Fruit fly (Drosophila melanogaster) whole organism, embryonic: ENCODE data around the gene AstA.

Experiments
- B-H1 ChIP-seq: fragments of 200-800 bp; sonication (Bioruptor generic); IDR thresholded peaks from 3 replicates; pipeline ENCODE4 v1.3.6; 2022; ENCODE audit warnings: missing biosample characterization, missing genetic modification characterization
- CG1233 ChIP-seq: fragments of 200-800 bp; sonication (Bioruptor generic); optimal IDR thresholded peaks from 4 replicates; lab custom pipeline; 2018; ENCODE audit warnings: missing biosample characterization, mild to moderate bottlenecking, missing genetic modification characterization
- CG15011 ChIP-seq: fragments of 200-800 bp; sonication (Bioruptor generic); optimal IDR thresholded peaks from 3 replicates; lab custom pipeline; 2018; ENCODE audit warnings: missing biosample characterization, mild to moderate bottlenecking, missing genetic modification characterization
- CG16863 ChIP-seq: fragments of 200-800 bp; sonication (Bioruptor generic); optimal IDR thresholded peaks from 3 replicates; lab custom pipeline; 2016; ENCODE audit warnings: missing biosample characterization, missing genetic modification characterization
- CG17359 ChIP-seq: fragments of 200-800 bp; sonication (Bioruptor generic); optimal IDR thresholded peaks from 3 replicates; lab custom pipeline; 2018; ENCODE audit warnings: missing biosample characterization, mild to moderate bottlenecking, missing genetic modification characterization, moderate library complexity
- CG17361 ChIP-seq: fragments of 200-800 bp; sonication (Bioruptor generic); IDR thresholded peaks from 3 replicates; pipeline ENCODE4 v1.3.6; 2022; ENCODE audit warnings: missing biosample characterization, missing genetic modification characterization
- CG17385 ChIP-seq: fragments of 200-800 bp; sonication (Bioruptor generic); optimal IDR thresholded peaks from 3 replicates; lab custom pipeline; 2018; ENCODE audit warnings: missing biosample characterization, mild to moderate bottlenecking, missing genetic modification characterization
- CG1792 ChIP-seq: fragments of 200-800 bp; sonication (Bioruptor generic); optimal IDR thresholded peaks from 2 replicates; lab custom pipeline; 2016; ENCODE audit warnings: missing biosample characterization, missing genetic modification characterization
- CG2129 ChIP-seq: fragments of 200-800 bp; sonication (Bioruptor generic); IDR thresholded peaks from 2 replicates; pipeline ENCODE4 v1.3.6; 2022; ENCODE audit warnings: missing biosample characterization, missing genetic modification characterization; ENCODE audit not compliant: partially characterized antibody
- CG4404 ChIP-seq: fragments of 200-800 bp; sonication (Bioruptor generic); IDR thresholded peaks from 2 replicates; pipeline ENCODE4 v1.3.6; 2022; ENCODE audit warnings: missing biosample characterization, missing genetic modification characterization
- CG4730 ChIP-seq: fragments of 200-800 bp; sonication (Bioruptor generic); IDR thresholded peaks from 2 replicates; pipeline ENCODE4 v1.3.6; 2022; ENCODE audit warnings: missing biosample characterization, missing genetic modification characterization
- CG4820 ChIP-seq: fragments of 200-800 bp; sonication (Bioruptor generic); optimal IDR thresholded peaks from 3 replicates; lab custom pipeline; 2016; ENCODE audit warnings: missing biosample characterization, missing genetic modification characterization
- CG6791 ChIP-seq: fragments of 200-800 bp; sonication (Bioruptor generic); IDR thresholded peaks from 3 replicates; pipeline ENCODE4 v1.3.6; 2022; ENCODE audit warnings: missing biosample characterization, missing genetic modification characterization; ENCODE audit not compliant: partially characterized antibody
- CG7556 ChIP-seq: fragments of 200-800 bp; sonication (Bioruptor generic); optimal IDR thresholded peaks from 2 replicates; lab custom pipeline; 2017; ENCODE audit warnings: missing biosample characterization, mild to moderate bottlenecking, missing genetic modification characterization
- CG9437 ChIP-seq: fragments of 200-800 bp; sonication (Bioruptor generic); optimal IDR thresholded peaks from 2 replicates; lab custom pipeline; 2018; ENCODE audit warnings: missing biosample characterization, mild to moderate bottlenecking, missing genetic modification characterization
- CG9817 ChIP-seq: fragments of 200-800 bp; sonication (Bioruptor generic); optimal IDR thresholded peaks from 2 replicates; lab custom pipeline; 2018; ENCODE audit warnings: missing biosample characterization, mild to moderate bottlenecking, missing genetic modification characterization, moderate library complexity
- CkIIα-i1 ChIP-seq: fragments of 200-800 bp; sonication (Bioruptor generic); IDR thresholded peaks from 2 replicates; pipeline ENCODE4 v1.3.6; 2022; ENCODE audit warnings: missing biosample characterization, missing genetic modification characterization
- CrebB ChIP-seq: fragments of 200-800 bp; sonication (Bioruptor generic); optimal IDR thresholded peaks from 3 replicates; lab custom pipeline; 2018; ENCODE audit warnings: missing biosample characterization, mild to moderate bottlenecking, missing genetic modification characterization
- D ChIP-seq, 2 experiments: fragments of 200-800 bp in 1 of 2; fragments of >200 bp in 1 of 2; sonication (Bioruptor generic) in 1 of 2; optimal IDR thresholded peaks; 2 replicates in 1 of 2; 3 replicates in 1 of 2; lab custom pipeline; 2017; ENCODE audit warnings: mild to moderate bottlenecking in 1 of 2, missing biosample characterization in 1 of 2, missing genetic modification characterization in 1 of 2, missing genetic modification reagents in 1 of 2
- Dek ChIP-seq: fragments of 200-800 bp; sonication (Bioruptor generic); optimal IDR thresholded peaks from 3 replicates; lab custom pipeline; 2019; ENCODE audit warnings: missing biosample characterization, mild to moderate bottlenecking, missing genetic modification characterization, moderate library complexity
- Dp ChIP-seq: fragments of 200-800 bp; sonication (Bioruptor generic); optimal IDR thresholded peaks from 2 replicates; lab custom pipeline; 2018; ENCODE audit warnings: missing biosample characterization, mild to moderate bottlenecking, missing genetic modification characterization, moderate library complexity
- HHEX ChIP-seq: fragments of 200-800 bp; sonication (Bioruptor generic); optimal IDR thresholded peaks from 3 replicates; lab custom pipeline; 2017; ENCODE audit warnings: missing biosample characterization, mild to moderate bottlenecking, missing genetic modification characterization, missing genetic modification reagents
- Jarid2 ChIP-seq: fragments of 200-800 bp; sonication (Bioruptor generic); optimal IDR thresholded peaks from 3 replicates; lab custom pipeline; 2017; ENCODE audit warnings: mild to moderate bottlenecking, missing biosample characterization, missing genetic modification reagents, missing genetic modification characterization
- Lhr ChIP-seq: fragments of 200-800 bp; sonication (Bioruptor generic); optimal IDR thresholded peaks from 3 replicates; lab custom pipeline; 2017; ENCODE audit warnings: mild to moderate bottlenecking, missing biosample characterization, missing genetic modification reagents, missing genetic modification characterization
- Med ChIP-seq: fragments of 200-800 bp; sonication (Bioruptor generic); peaks from one replicate; lab custom pipeline; 2016; ENCODE audit warnings: missing biosample characterization, missing genetic modification characterization, mild to moderate bottlenecking, inconsistent platforms, moderate library complexity
- Meics ChIP-seq: fragments of 200-800 bp; sonication (Bioruptor generic); optimal IDR thresholded peaks from 2 replicates; lab custom pipeline; 2017; ENCODE audit warnings: missing biosample characterization, mild to moderate bottlenecking, missing genetic modification characterization
- Mes4 ChIP-seq: fragments of 200-800 bp; sonication (Bioruptor generic); optimal IDR thresholded peaks from 2 replicates; lab custom pipeline; 2016; ENCODE audit warnings: missing biosample characterization, missing genetic modification characterization
- NK7.1 ChIP-seq: fragments of 200-800 bp; sonication (Bioruptor generic); optimal IDR thresholded peaks from 3 replicates; lab custom pipeline; 2016; ENCODE audit warnings: missing biosample characterization, missing genetic modification characterization
- Oaz ChIP-seq: fragments of 200-800 bp; sonication (Bioruptor generic); IDR thresholded peaks from 2 replicates; pipeline ENCODE4 v1.3.6; 2022; ENCODE audit warnings: missing biosample characterization, missing genetic modification characterization
- Spps ChIP-seq: fragments of 200-800 bp; sonication (Bioruptor generic); optimal IDR thresholded peaks from 2 replicates; lab custom pipeline; 2018; ENCODE audit warnings: missing biosample characterization, mild to moderate bottlenecking, missing genetic modification characterization
- ab ChIP-seq: fragments of 200-800 bp; sonication (Bioruptor generic); optimal IDR thresholded peaks from 2 replicates; lab custom pipeline; 2016; ENCODE audit warnings: missing biosample characterization, missing genetic modification characterization
- danr ChIP-seq: fragments of 200-800 bp; sonication (Bioruptor generic); IDR thresholded peaks from 2 replicates; pipeline ENCODE4 v1.3.6; 2022; ENCODE audit warnings: missing biosample characterization, missing genetic modification characterization
- disco-r ChIP-seq: fragments of 200-800 bp; sonication (Bioruptor generic); optimal IDR thresholded peaks from 2 replicates; lab custom pipeline; 2016; ENCODE audit warnings: missing biosample characterization, missing genetic modification characterization
- dm ChIP-seq: fragments of 200-800 bp; sonication (Bioruptor generic); optimal IDR thresholded peaks from 3 replicates; lab custom pipeline; 2016; ENCODE audit warnings: missing biosample characterization, missing genetic modification characterization
- en ChIP-seq: fragments of 200-800 bp; sonication (Bioruptor generic); optimal IDR thresholded peaks from 2 replicates; lab custom pipeline; 2016; ENCODE audit warnings: missing biosample characterization, missing genetic modification characterization
- eyg ChIP-seq: fragments of 200-800 bp; sonication (Bioruptor generic); optimal IDR thresholded peaks from 3 replicates; lab custom pipeline; 2016; ENCODE audit warnings: missing biosample characterization, missing genetic modification characterization
- grau ChIP-seq: fragments of 200-800 bp; optimal IDR thresholded peaks from 3 replicates; lab custom pipeline; 2019; ENCODE audit warnings: missing biosample characterization, mild to moderate bottlenecking, missing genetic modification characterization, moderate library complexity
- gsb-n ChIP-seq: fragments of 200-800 bp; sonication (Bioruptor generic); optimal IDR thresholded peaks from 3 replicates; lab custom pipeline; 2018; ENCODE audit warnings: missing biosample characterization, mild to moderate bottlenecking, missing genetic modification characterization
- hb ChIP-seq: fragments of 200-800 bp; sonication (Bioruptor generic); IDR thresholded peaks from 3 replicates; pipeline ENCODE4 v1.3.6; 2022; ENCODE audit warnings: missing biosample characterization, missing genetic modification characterization; ENCODE audit not compliant: partially characterized antibody
- insv ChIP-seq, 2 experiments: fragments of 200-800 bp; sonication (Bioruptor generic); optimal IDR thresholded peaks; 3 replicates each; lab custom pipeline; 2016 to 2018; ENCODE audit warnings: missing biosample characterization in 2 of 2, missing genetic modification characterization in 2 of 2
- lab ChIP-seq: fragments of 200-800 bp; sonication (Bioruptor generic); optimal IDR thresholded peaks from 3 replicates; lab custom pipeline; 2017; ENCODE audit warnings: missing biosample characterization, missing genetic modification characterization, mild to moderate bottlenecking, moderate library complexity, missing genetic modification reagents
- lilli ChIP-seq: fragments of 200-800 bp; sonication (Bioruptor generic); optimal IDR thresholded peaks from 3 replicates; lab custom pipeline; 2016; ENCODE audit warnings: missing biosample characterization, missing genetic modification characterization
- pan ChIP-seq, 4 experiments: fragments of >200 bp in 3 of 4; fragments of 200-800 bp in 1 of 4; sonication (Bioruptor generic) in 1 of 4; optimal IDR thresholded peaks in 3 of 4; IDR thresholded peaks in 1 of 4; 2 replicates each; pipeline versions ENCODE4 v1.3.6 to Lab custom; 2017 to 2022; ENCODE audit warnings: missing biosample characterization in 2 of 4, missing genetic modification characterization in 2 of 4, mixed read lengths in 1 of 4
- salm ChIP-seq: fragments of 200-800 bp; sonication (Bioruptor generic); optimal IDR thresholded peaks from 2 replicates; lab custom pipeline; 2018; ENCODE audit warnings: missing biosample characterization, mild to moderate bottlenecking, missing genetic modification characterization
- sug ChIP-seq: fragments of 200-800 bp; optimal IDR thresholded peaks from 2 replicates; lab custom pipeline; 2019; ENCODE audit warnings: missing biosample characterization, mild to moderate bottlenecking, missing genetic modification characterization, moderate library complexity
- ttk ChIP-seq: fragments of 200-800 bp; sonication (Bioruptor generic); IDR thresholded peaks from 2 replicates; pipeline ENCODE4 v2.1.2; 2022; ENCODE audit warnings: missing biosample characterization, missing genetic modification characterization
- twi ChIP-seq: fragments of 200-800 bp; optimal IDR thresholded peaks from 2 replicates; lab custom pipeline; 2019; ENCODE audit warnings: missing biosample characterization, mild to moderate bottlenecking, missing genetic modification characterization, moderate library complexity
- tx ChIP-seq: fragments of 200-800 bp; sonication (Bioruptor generic); optimal IDR thresholded peaks from 2 replicates; lab custom pipeline; 2016; ENCODE audit warnings: missing biosample characterization, missing genetic modification characterization

The AstA gene

DNA sequence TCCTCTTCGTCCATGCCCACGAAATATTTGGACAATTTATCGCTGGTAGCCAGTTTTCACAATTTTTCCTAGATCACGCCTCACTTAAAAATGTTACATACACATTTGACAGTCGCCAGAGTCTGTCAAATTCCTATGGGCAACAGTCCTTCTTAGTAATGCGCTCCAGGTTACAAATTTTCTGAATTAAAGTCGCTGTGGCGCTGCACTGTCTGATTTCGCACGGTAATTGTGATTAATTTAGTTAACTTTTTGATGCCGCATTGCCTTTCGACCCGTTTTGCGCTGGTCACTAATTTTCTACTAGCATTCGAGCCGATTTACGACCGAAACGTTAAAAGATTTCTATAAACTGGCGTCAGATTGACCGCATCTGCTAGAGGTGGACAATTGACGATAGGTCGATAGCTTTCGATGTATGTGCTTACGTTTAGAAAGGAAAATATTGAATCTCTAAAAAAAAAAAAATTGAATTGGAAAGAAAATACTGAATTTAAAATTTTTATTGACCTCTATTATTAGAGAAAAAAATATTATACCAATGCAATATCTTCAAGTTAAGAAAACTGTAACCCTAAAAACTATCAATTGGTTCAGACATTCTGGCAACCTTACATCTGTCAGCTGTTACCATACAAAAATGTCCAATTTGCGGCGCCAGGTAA is 48.9 kb upstream of the AstA start, which contains the start of the genes lili and CG34150 (continued):
- TF ChIP-seq Jarid2 (peak; percentile 90), tx (GFP tag; lab: Kevin White, UChicago) (peak; percentile 61), CG7556 (GFP tag; lab: Kevin White, UChicago) (peak; percentile 64), CG15011 (no peak), pan (optimal IDR thresholded peaks at IDR 0.05; lab: Kevin White, UChicago) (no peak), pan (GFP tag; optimal IDR thresholded peaks at IDR 0.05 in 1 of 2, IDR thresholded peaks at IDR 0.05 in 1 of 2) (peak in 1 of 2 experiments; percentile 67), HHEX (GFP tag; lab: Kevin White, UChicago) (no peak), ab (no peak), CG9437 (GFP tag; lab: Kevin White, UChicago) (peak; percentile 95), Med (GFP tag; lab: Kevin White, UChicago) (peak; percentile 96), Oaz (GFP tag; lab: Robert Waterston, UW) (0 out of 2 replicates have a peak, but pooled peaks have one; percentile 55), CG9817 (tag; lab: Kevin White, UChicago) (peak; percentile 77), ttk (GFP tag; lab: Robert Waterston, UW) (0 out of 2 replicates have a peak, but pooled peaks have one; percentile 47), Lhr (GFP tag; lab: Kevin White, UChicago) (peak; percentile 58), Spps (peak; percentile 43), D (optimal IDR thresholded peaks at IDR 0.05; lab: Kevin White, UChicago) (no peak), D (GFP tag; optimal IDR thresholded peaks at IDR 0.05; lab: Kevin White, UChicago) (no peak), insv (GFP tag; optimal IDR thresholded peaks at IDR 0.05; lab: Kevin White, UChicago) (peak in 1 of 2 experiments; percentile 32), twi (tag; lab: Kevin White, UChicago) (peak; percentile 56), B-H1 (GFP tag; lab: Robert Waterston, UW) (no peak; the same call in 2 of the 3 replicates), Dek (tag; lab: Kevin White, UChicago) (peak; percentile 62), danr (GFP tag; lab: Robert Waterston, UW) (no peak), NK7.1 (GFP tag; lab: Kevin White, UChicago) (peak; percentile 6), CkIIα-i1 (GFP tag; lab: Robert Waterston, UW) (no peak), CG2129 (GFP tag; lab: Robert Waterston, UW) (peak; percentile 41; the same call in 1 of the 2 replicates), CG4730 (GFP tag; lab: Robert Waterston, UW) (peak; percentile 60), grau (tag; lab: Kevin White, UChicago) (peak; percentile 75), Dp (peak; percentile 67), CG17361 (GFP tag; lab: Robert Waterston, UW) (peak; percentile 78), Mes4 (peak; percentile 56), en (GFP tag; lab: Kevin White, UChicago) (peak; percentile 25), disco-r (GFP tag; lab: Kevin White, UChicago) (no peak), CG4820 (GFP tag; lab: Kevin White, UChicago) (peak; percentile 74), CG1233 (GFP tag; lab: Kevin White, UChicago) (peak; percentile 64), sug (tag; lab: Kevin White, UChicago) (peak; percentile 82), dm (GFP tag; lab: Kevin White, UChicago) (peak; percentile 30), CG16863 (GFP tag; lab: Kevin White, UChicago) (peak; percentile 68), CG17385 (GFP tag; lab: Kevin White, UChicago) (peak; percentile 63), CrebB (tag; lab: Kevin White, UChicago) (no peak), eyg (GFP tag; lab: Kevin White, UChicago) (no peak), salm (no peak), gsb-n (tag; lab: Kevin White, UChicago) (peak; percentile 43), CG6791 (peak; percentile 76), lilli (GFP tag; lab: Kevin White, UChicago) (peak; percentile 88), hb (GFP tag; lab: Robert Waterston, UW) (peak; percentile 67; the same call in 1 of the 3 replicates), CG17359 (tag; lab: Kevin White, UChicago) (peak; percentile 90), lab (GFP tag; lab: Kevin White, UChicago) (peak; percentile 71), CG4404 (GFP tag; lab: Robert Waterston, UW) (peak; percentile 40; the same call in 1 of the 2 replicates), Meics (peak; percentile 52), CG1792 (GFP tag; lab: Kevin White, UChicago) (peak; percentile 41)
